Worm (Caenorhabditis elegans) whole organism, L3 larva: ENCODE measurements around the gene F46B3.23.
"Not testable (repeated sequence)": the region's sequence is repeated elsewhere in the genome, so short reads cannot be mapped to it uniquely, and the experiment has no call there.

Experiments
- R02D3.7 ChIP-seq: fragments of 150-350 bp; optimal IDR thresholded peaks from 2 replicates; lab custom pipeline; 2014; ENCODE audit warnings: missing biosample characterization, missing genetic modification characterization
- ama-1 ChIP-seq: fragments of 150-350 bp; optimal IDR thresholded peaks from 2 replicates; lab custom pipeline; 2018
- ceh-28 ChIP-seq: fragments of 150-350 bp; optimal IDR thresholded peaks from 2 replicates; lab custom pipeline; 2014; ENCODE audit warnings: missing biosample characterization, missing genetic modification reagents, missing genetic modification characterization
- ceh-82 ChIP-seq: fragments of 150-350 bp; optimal IDR thresholded peaks from 2 replicates; lab custom pipeline; 2014; ENCODE audit warnings: missing biosample characterization, missing genetic modification characterization
- ceh-9 ChIP-seq: sonication (generic microtip); optimal IDR thresholded peaks from 2 replicates; lab custom pipeline; 2018; ENCODE audit warnings: missing biosample characterization, missing genetic modification characterization
- egl-27 ChIP-seq: sonication (generic microtip); optimal IDR thresholded peaks from 4 replicates; lab custom pipeline; 2017; ENCODE audit warnings: missing biosample characterization, missing genetic modification reagents, missing genetic modification characterization
- elt-1 ChIP-seq: fragments of 150-350 bp; optimal IDR thresholded peaks from 2 replicates; lab custom pipeline; 2014; ENCODE audit warnings: missing biosample characterization, missing genetic modification characterization
- elt-2 ChIP-seq: sonication (generic microtip); optimal IDR thresholded peaks from 2 replicates; lab custom pipeline; 2016; ENCODE audit warnings: missing genetic modification reagents, mild to moderate bottlenecking, missing genetic modification characterization, missing compliant biosample characterization
- fkh-10 ChIP-seq: sonication (generic microtip); optimal IDR thresholded peaks from 2 replicates; lab custom pipeline; 2017; ENCODE audit warnings: missing biosample characterization, missing genetic modification reagents, missing genetic modification characterization
- fos-1 ChIP-seq: fragments of 150-350 bp; optimal IDR thresholded peaks from 2 replicates; lab custom pipeline; 2014; ENCODE audit warnings: missing biosample characterization, missing genetic modification characterization
- hmg-11 ChIP-seq: sonication (generic microtip); optimal IDR thresholded peaks from 2 replicates; lab custom pipeline; 2016; ENCODE audit warnings: missing genetic modification characterization, missing compliant biosample characterization
- jun-1 ChIP-seq: fragments of 150-350 bp; optimal IDR thresholded peaks from 2 replicates; lab custom pipeline; 2014; ENCODE audit warnings: missing biosample characterization, missing genetic modification reagents, missing genetic modification characterization
- lin-15B ChIP-seq: fragments of 150-350 bp; optimal IDR thresholded peaks from 2 replicates; lab custom pipeline; 2014; ENCODE audit warnings: missing biosample characterization, missing genetic modification characterization
- lsy-12 ChIP-seq: sonication (generic microtip); optimal IDR thresholded peaks from 2 replicates; lab custom pipeline; 2016; ENCODE audit warnings: mild to moderate bottlenecking, missing genetic modification characterization, missing compliant biosample characterization
- mdl-1 ChIP-seq: fragments of 150-350 bp; optimal IDR thresholded peaks from 2 replicates; lab custom pipeline; 2014; ENCODE audit warnings: missing biosample characterization, missing genetic modification characterization
- mml-1 ChIP-seq: fragments of 150-350 bp; sonication (generic microtip); optimal IDR thresholded peaks from 3 replicates; lab custom pipeline; 2014; ENCODE audit warnings: missing biosample characterization, missing genetic modification characterization
- nfya-1 ChIP-seq: sonication (generic microtip); optimal IDR thresholded peaks from 2 replicates; lab custom pipeline; 2017; ENCODE audit warnings: missing genetic modification characterization, mild to moderate bottlenecking, missing compliant biosample characterization, antibody characterized with exemption, moderate library complexity; ENCODE audit not compliant: insufficient read depth
- nhr-11 ChIP-seq: fragments of 150-350 bp; optimal IDR thresholded peaks from 2 replicates; lab custom pipeline; 2014; ENCODE audit warnings: missing biosample characterization, missing genetic modification characterization
- nhr-12 ChIP-seq: fragments of 150-350 bp; optimal IDR thresholded peaks from 2 replicates; lab custom pipeline; 2014; ENCODE audit warnings: missing biosample characterization, missing genetic modification characterization
- nhr-23 ChIP-seq: fragments of 150-350 bp; optimal IDR thresholded peaks from 2 replicates; lab custom pipeline; 2014; ENCODE audit warnings: missing biosample characterization, missing genetic modification reagents, missing genetic modification characterization
- nhr-25 ChIP-seq: sonication (generic microtip); optimal IDR thresholded peaks from 2 replicates; lab custom pipeline; 2017; ENCODE audit warnings: missing biosample characterization, missing genetic modification characterization
- nhr-76 ChIP-seq: fragments of 150-350 bp; sonication (generic microtip); optimal IDR thresholded peaks from 5 replicates; lab custom pipeline; 2014; ENCODE audit warnings: missing biosample characterization, missing genetic modification characterization
- nhr-77 ChIP-seq: fragments of 150-350 bp; optimal IDR thresholded peaks from 2 replicates; lab custom pipeline; 2014; ENCODE audit warnings: missing biosample characterization, missing genetic modification characterization
- pha-4 ChIP-seq: fragments of 150-350 bp; optimal IDR thresholded peaks from 2 replicates; lab custom pipeline; 2014; ENCODE audit warnings: missing biosample characterization, missing genetic modification reagents, missing genetic modification characterization
- pqm-1 ChIP-seq: fragments of 150-350 bp; optimal IDR thresholded peaks from 2 replicates; lab custom pipeline; 2017; ENCODE audit warnings: missing biosample characterization, missing genetic modification characterization, inconsistent platforms
- snpc-4 ChIP-seq: fragments of 150-350 bp; optimal IDR thresholded peaks from 2 replicates; lab custom pipeline; 2014; ENCODE audit warnings: missing biosample characterization, missing genetic modification characterization
- tbx-2 ChIP-seq: sonication (generic microtip); optimal IDR thresholded peaks from 2 replicates; lab custom pipeline; 2016; ENCODE audit warnings: mild to moderate bottlenecking, missing genetic modification characterization, missing compliant biosample characterization
- unc-62 ChIP-seq: fragments of 150-350 bp; sonication (generic microtip); optimal IDR thresholded peaks from 4 replicates; lab custom pipeline; 2014; ENCODE audit warnings: missing biosample characterization, missing genetic modification reagents, missing genetic modification characterization
- ztf-11 ChIP-seq: fragments of 150-350 bp; optimal IDR thresholded peaks from 2 replicates; lab custom pipeline; 2014; ENCODE audit warnings: missing biosample characterization, missing genetic modification characterization

F46B3.23 gene

DNA sequence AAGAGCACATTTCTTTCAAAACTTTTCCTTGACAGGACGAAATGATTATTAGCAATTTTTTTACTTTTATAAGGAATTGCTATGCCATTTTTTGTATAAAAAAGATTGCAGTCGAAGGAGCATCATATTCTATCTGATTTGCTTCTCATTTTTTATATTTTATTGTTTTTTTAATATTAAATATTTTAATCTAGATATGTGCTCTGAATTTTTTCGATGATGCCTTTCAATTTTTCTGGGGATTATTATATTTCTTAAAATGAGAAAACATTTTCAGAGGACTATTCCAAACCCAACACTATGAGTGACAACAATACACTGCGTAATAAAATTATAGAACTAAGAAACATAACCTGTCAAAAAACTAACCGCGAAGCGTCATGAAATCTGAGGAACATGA, 37.5 kb downstream of the F46B3.23 start, which contains the start of gene F26F2.4:
Gene F26F2.4 (plus strand): TSS at position 301 of the 400 bp plus-strand sequence.
- TF ChIP-seq ztf-11, nhr-76, jun-1 (tag; lab: Kevin White, UChicago): not testable (repeated sequence)

DNA sequence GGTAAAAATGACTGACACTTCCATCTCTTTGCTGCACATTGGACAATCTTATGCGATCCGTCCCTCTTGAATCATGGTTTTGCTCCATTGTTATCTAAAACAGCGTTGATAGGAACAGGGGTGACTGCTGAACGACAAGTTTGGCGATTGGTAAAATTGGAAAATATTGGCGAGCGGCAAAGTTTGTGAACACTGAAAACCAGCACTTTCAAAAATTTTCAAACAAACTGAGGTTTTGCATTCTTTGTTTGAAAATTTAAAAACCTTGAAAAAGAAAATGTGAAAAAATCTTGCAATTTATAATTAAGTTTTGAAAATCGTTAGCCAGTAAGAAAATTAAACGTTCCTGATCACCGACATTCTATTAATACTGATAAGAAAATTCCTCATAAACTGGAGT, 40.1 kb downstream of the F46B3.23 start, which contains the start of gene F26F2.3:
Gene F26F2.3 (minus strand): TSS at position 101 of the 400 bp plus-strand sequence.
- TF ChIP-seq elt-1 (tag; lab: Kevin White, UChicago), result no peak
- TF ChIP-seq tbx-2, result no peak
- no peak for TF ChIP-seq nhr-77 (tag; lab: Kevin White, UChicago)
- TF ChIP-seq ceh-82 (tag; lab: Kevin White, UChicago), result no peak
- TF ChIP-seq R02D3.7 (tag; lab: Kevin White, UChicago), result no peak
- TF ChIP-seq lin-15B (tag; lab: Kevin White, UChicago), result no peak
- TF ChIP-seq elt-2, result no peak

DNA sequence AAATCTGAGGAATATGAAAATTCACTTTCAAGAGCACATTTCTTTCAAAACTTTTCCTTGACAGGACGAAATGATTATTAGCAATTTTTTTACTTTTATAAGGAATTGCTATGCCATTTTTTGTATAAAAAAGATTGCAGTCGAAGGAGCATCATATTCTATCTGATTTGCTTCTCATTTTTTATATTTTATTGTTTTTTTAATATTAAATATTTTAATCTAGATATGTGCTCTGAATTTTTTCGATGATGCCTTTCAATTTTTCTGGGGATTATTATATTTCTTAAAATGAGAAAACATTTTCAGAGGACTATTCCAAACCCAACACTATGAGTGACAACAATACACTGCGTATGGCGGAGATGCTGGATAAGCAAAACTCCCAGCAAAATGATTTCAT, 42.5 kb downstream of the F46B3.23 start, which contains the start of gene F26F2.13:
Gene F26F2.13 (plus strand): TSS at position 301 of the 400 bp plus-strand sequence.
- not testable (repeated sequence) for TF ChIP-seq nhr-76, ceh-28, mml-1 (tag; lab: Kevin White, UChicago)

DNA sequence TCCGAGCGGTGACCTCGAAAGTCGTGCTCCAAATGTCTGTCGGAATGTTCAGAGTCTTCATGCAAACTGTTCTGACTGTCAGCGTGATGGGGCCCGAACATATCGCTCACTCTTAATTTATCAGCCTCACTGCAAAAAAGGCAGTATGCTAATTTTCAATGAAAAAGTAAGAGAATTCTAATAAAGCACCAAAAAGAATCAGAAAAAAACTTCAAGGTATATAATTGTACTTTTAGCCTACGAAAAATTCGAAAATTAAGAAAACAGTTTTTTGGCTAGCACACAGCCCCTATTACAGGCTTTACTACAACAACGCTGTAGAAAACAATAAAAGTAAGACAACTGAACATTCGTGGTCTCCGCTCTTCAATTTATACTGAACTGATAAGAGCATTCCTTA, 44.7 kb downstream of the F46B3.23 start, which contains the start of gene F26F2.1:
Gene F26F2.1 (minus strand): TSS at position 101 of the 400 bp plus-strand sequence.
- TF ChIP-seq nhr-25 (no peak), pha-4 (tag; lab: Kevin White, UChicago) (no peak), nhr-12 (tag; lab: Kevin White, UChicago) (no peak), ama-1 (no peak), elt-1 (tag; lab: Kevin White, UChicago) (no peak), nhr-11 (no peak), pqm-1 (tag; lab: Kevin White, UChicago) (no peak), jun-1 (tag; lab: Kevin White, UChicago) (no peak), lsy-12 (tag; lab: Kevin White, UChicago) (no peak)

DNA sequence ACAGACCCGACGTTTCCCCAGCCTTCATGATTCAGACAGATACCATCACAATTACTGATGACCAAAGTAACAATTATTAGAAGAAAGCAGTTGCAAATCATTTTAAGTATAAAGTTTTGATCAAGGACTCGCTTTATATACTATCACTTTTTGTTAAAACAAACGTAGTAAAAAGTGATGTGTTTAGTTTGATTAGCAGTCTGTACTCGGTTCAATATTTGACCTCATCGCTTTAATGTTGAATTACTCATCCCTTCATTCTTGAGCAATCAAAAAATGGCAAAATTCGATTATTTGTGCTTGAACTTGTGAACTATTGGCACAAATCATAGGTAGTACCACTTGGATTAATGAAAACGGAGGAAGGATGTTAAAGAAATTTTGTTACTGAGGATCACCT, 48.2 kb downstream of the F46B3.23 start, which contains the start of gene abf-4:
Gene abf-4 (minus strand): TSS at position 101 of the 400 bp plus-strand sequence.
- TF ChIP-seq nhr-77 (tag; lab: Kevin White, UChicago), result no peak
- TF ChIP-seq elt-1 (tag; lab: Kevin White, UChicago), result no peak
- TF ChIP-seq nfya-1 (tag; lab: Kevin White, UChicago), result no peak
- TF ChIP-seq ceh-28 (tag; lab: Kevin White, UChicago), result no peak
- TF ChIP-seq mml-1 (tag; lab: Kevin White, UChicago), result no peak
- TF ChIP-seq ceh-82 (tag; lab: Kevin White, UChicago), result no peak
- no peak for TF ChIP-seq fkh-10 (GFP tag; lab: Kevin White, UChicago)
- TF ChIP-seq ceh-9 (tag; lab: Kevin White, UChicago), result no peak
- no peak for TF ChIP-seq nhr-12 (tag; lab: Kevin White, UChicago)
- TF ChIP-seq ama-1, result no peak
- no peak for TF ChIP-seq nhr-23 (tag; lab: Kevin White, UChicago)
- TF ChIP-seq unc-62 (GFP tag; lab: Kevin White, UChicago), result no peak
- no peak for TF ChIP-seq fos-1 (tag; lab: Kevin White, UChicago)
- TF ChIP-seq egl-27, result no peak
- no peak for TF ChIP-seq hmg-11 (tag; lab: Kevin White, UChicago)
- TF ChIP-seq R02D3.7 (tag; lab: Kevin White, UChicago), result no peak
- TF ChIP-seq snpc-4, result no peak
- no peak for TF ChIP-seq nhr-76 (tag; lab: Kevin White, UChicago)
- TF ChIP-seq mdl-1 (tag; lab: Kevin White, UChicago), result no peak
